Worm (Caenorhabditis elegans): ENCODE results near the gene evl-14.

evl-14 gene

DNA sequence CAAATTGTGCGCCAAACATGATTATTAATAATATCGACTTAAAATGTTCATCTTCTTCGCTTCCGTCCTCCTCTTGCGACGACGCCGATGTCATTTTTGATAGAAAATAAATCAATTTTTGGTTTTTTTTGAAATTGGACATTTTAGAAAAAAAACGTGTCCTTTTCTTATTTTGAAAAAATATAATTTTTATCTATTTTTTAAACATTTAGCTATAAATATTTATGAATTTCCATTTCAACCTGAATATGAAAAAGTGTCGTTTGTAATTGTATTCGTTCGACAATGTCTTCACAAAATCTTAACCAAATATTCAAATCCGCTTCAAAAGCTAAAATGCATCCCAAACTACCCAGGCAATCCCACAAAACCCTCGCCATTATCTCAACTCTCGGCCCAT is 25.5 kb downstream of the evl-14 start, which contains the start of gene R10E4.3:
Gene R10E4.3, minus strand, starts transcription at position 101 of the 400 bp plus-strand sequence.
- TF ChIP-seq alr-1 (tag; optimal IDR thresholded peaks at IDR 0.05) (no peak), sma-3 (GFP tag; optimal IDR thresholded peaks at IDR 0.05) (no peak), aly-2 (tag; optimal IDR thresholded peaks at IDR 0.05) (no peak), sma-9 (GFP tag; optimal IDR thresholded peaks at IDR 0.05) (no peak), sma-9 (tag; optimal IDR thresholded peaks at IDR 0.05) (no peak), mab-5 (tag; optimal IDR thresholded peaks at IDR 0.05) (no peak), ztf-1 (GFP tag; conservative IDR thresholded peaks at IDR 0.05) (no peak), ztf-4 (tag; optimal IDR thresholded peaks at IDR 0.05) (no peak), Y55F3AM.14 (GFP tag; optimal IDR thresholded peaks at IDR 0.05) (no peak), egl-27 (tag; optimal IDR thresholded peaks at IDR 0.05) (no peak), zag-1 (tag; optimal IDR thresholded peaks at IDR 0.05) (no peak), skn-1 (tag; optimal IDR thresholded peaks at IDR 0.05) (no peak), elt-3 (tag; optimal IDR thresholded peaks at IDR 0.05) (no peak), peb-1 (tag; optimal IDR thresholded peaks at IDR 0.05) (no peak), blmp-1 (tag; optimal IDR thresholded peaks at IDR 0.05; ENCODE audit: insufficient read depth) (no peak), lin-11 (tag; optimal IDR thresholded peaks at IDR 0.05) (no peak), nhr-23 (tag; optimal IDR thresholded peaks at IDR 0.05) (no peak), ama-1 (optimal IDR thresholded peaks at IDR 0.05) (no peak)

DNA sequence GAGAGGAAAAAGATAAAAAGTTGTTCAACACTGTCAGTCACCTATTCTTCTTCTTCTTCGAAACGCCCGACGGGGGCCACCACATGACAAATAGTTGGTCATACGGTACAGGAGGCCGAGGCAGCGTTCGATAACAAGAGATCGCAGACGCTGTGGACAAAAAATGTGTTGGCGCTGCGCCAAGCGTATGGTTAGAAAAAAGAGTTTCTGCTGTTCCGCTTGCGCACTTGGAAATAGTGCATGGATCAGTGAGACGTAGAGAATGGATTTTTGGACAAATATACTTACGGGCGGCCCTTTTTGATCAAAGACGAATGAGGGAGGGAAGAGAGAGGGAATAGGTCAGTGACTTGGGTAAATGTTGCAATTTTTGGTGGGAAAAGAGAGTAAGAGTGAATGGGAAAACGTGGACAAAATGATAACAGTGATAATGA is 28.2 kb downstream of the evl-14 start:
- peak; percentile 58 for TF ChIP-seq sem-4 (tag; optimal IDR thresholded peaks at IDR 0.05)
- TF ChIP-seq egl-27 (tag; optimal IDR thresholded peaks at IDR 0.05): peak; percentile 72
- peak; percentile 93 for TF ChIP-seq sma-9 (GFP tag; optimal IDR thresholded peaks at IDR 0.05)
- TF ChIP-seq sma-9 (tag; optimal IDR thresholded peaks at IDR 0.05): no peak
- TF ChIP-seq gmeb-1 (tag; optimal IDR thresholded peaks at IDR 0.05): peak; percentile 58
- TF ChIP-seq C34F6.9 (tag; optimal IDR thresholded peaks at IDR 0.05): peak; percentile 56
- peak; percentile 41 for TF ChIP-seq nhr-6 (tag; optimal IDR thresholded peaks at IDR 0.05)
- TF ChIP-seq ceh-16 (tag; optimal IDR thresholded peaks at IDR 0.05): peak; percentile 90
- peak in 1 of 2 experiments; percentile 85 for TF ChIP-seq lsy-2 (tag; optimal IDR thresholded peaks at IDR 0.05)
- peak; percentile 73 for TF ChIP-seq crh-2 (tag; optimal IDR thresholded peaks at IDR 0.05)
- peak; percentile 97 for TF ChIP-seq sma-3 (GFP tag; optimal IDR thresholded peaks at IDR 0.05)
- TF ChIP-seq elt-3 (tag; optimal IDR thresholded peaks at IDR 0.05): no peak
- TF ChIP-seq nhr-21 (tag; optimal IDR thresholded peaks at IDR 0.05): peak; percentile 87
- peak; percentile 62 for TF ChIP-seq Y55F3AM.14 (GFP tag; optimal IDR thresholded peaks at IDR 0.05)
- no peak for TF ChIP-seq lin-39 (tag; optimal IDR thresholded peaks at IDR 0.05)
- TF ChIP-seq elt-1 (tag; optimal IDR thresholded peaks at IDR 0.05): no peak
- TF ChIP-seq snpc-4 (tag; optimal IDR thresholded peaks at IDR 0.05): peak; percentile 30
- no peak for TF ChIP-seq nhr-11 (tag; optimal IDR thresholded peaks at IDR 0.05)
- TF ChIP-seq alr-1 (tag; optimal IDR thresholded peaks at IDR 0.05): no peak
- TF ChIP-seq nhr-25 (tag; optimal IDR thresholded peaks at IDR 0.05): peak; percentile 95
- TF ChIP-seq blmp-1 (tag; optimal IDR thresholded peaks at IDR 0.05; ENCODE audit: insufficient read depth): peak; percentile 79
- TF ChIP-seq ama-1 (optimal IDR thresholded peaks at IDR 0.05): no peak
- no peak for TF ChIP-seq aly-2 (tag; optimal IDR thresholded peaks at IDR 0.05)
- TF ChIP-seq F13H6.1 (tag; optimal IDR thresholded peaks at IDR 0.05): peak; percentile 93
- peak; percentile 38 for TF ChIP-seq lin-13 (GFP tag; optimal IDR thresholded peaks at IDR 0.05)
- peak; percentile 79 for TF ChIP-seq fos-1 (tag; optimal IDR thresholded peaks at IDR 0.05)
- no peak for TF ChIP-seq unc-55 (GFP tag; optimal IDR thresholded peaks at IDR 0.05)
- no peak for TF ChIP-seq nhr-237 (tag; optimal IDR thresholded peaks at IDR 0.05)
- no peak for TF ChIP-seq skn-1 (tag; optimal IDR thresholded peaks at IDR 0.05)
- TF ChIP-seq unc-62 (GFP tag; optimal IDR thresholded peaks at IDR 0.05): no peak
- peak; percentile 82 for TF ChIP-seq nhr-129 (tag; optimal IDR thresholded peaks at IDR 0.05)
- no peak for TF ChIP-seq ztf-1 (GFP tag; conservative IDR thresholded peaks at IDR 0.05)
- no peak for TF ChIP-seq peb-1 (tag; optimal IDR thresholded peaks at IDR 0.05)
- no peak for TF ChIP-seq zag-1 (tag; optimal IDR thresholded peaks at IDR 0.05)
- TF ChIP-seq nhr-12 (tag; optimal IDR thresholded peaks at IDR 0.05): no peak
- no peak for TF ChIP-seq ZK546.5 (tag; optimal IDR thresholded peaks at IDR 0.05)
- TF ChIP-seq mab-5 (tag; optimal IDR thresholded peaks at IDR 0.05): peak; percentile 13
- no peak for TF ChIP-seq nhr-23 (tag; optimal IDR thresholded peaks at IDR 0.05)
- TF ChIP-seq mdl-1 (tag; optimal IDR thresholded peaks at IDR 0.05): peak in 1 of 2 experiments; percentile 82

DNA sequence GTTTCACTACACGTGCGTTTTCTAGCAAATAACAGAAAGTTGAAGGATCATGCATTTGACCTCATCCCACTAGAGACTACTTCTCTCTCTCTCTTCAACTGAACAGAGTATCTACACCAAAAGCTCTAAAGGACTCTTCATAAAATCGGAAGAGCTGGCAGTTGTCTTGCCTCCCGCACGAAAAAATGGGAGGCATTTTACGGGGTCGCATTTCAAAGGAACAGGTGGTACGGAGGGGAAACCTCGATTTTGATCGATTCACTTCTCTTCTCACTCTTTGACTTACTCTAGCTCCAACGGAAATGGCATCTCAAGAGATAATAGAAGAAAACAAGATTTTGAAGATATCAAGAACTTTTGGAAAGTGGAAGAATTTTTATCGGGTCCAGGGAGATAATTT is 29.8 kb downstream of the evl-14 start:
- TF ChIP-seq C34F6.9 (tag; optimal IDR thresholded peaks at IDR 0.05) (peak; percentile 35), ceh-82 (tag; optimal IDR thresholded peaks at IDR 0.05) (no peak), sma-9 (GFP tag; optimal IDR thresholded peaks at IDR 0.05) (peak; percentile 80), sma-9 (tag; optimal IDR thresholded peaks at IDR 0.05) (no peak), ceh-16 (tag; optimal IDR thresholded peaks at IDR 0.05) (no peak), ztf-4 (tag; optimal IDR thresholded peaks at IDR 0.05) (peak; percentile 21), lsy-2 (tag; optimal IDR thresholded peaks at IDR 0.05) (peak in 1 of 2 experiments; percentile 41), nhr-10 (tag; optimal IDR thresholded peaks at IDR 0.05) (no peak), F13H6.1 (tag; optimal IDR thresholded peaks at IDR 0.05) (peak; percentile 90), nhr-129 (tag; optimal IDR thresholded peaks at IDR 0.05) (peak; percentile 68), lin-39 (tag; optimal IDR thresholded peaks at IDR 0.05) (no peak), egl-27 (tag; optimal IDR thresholded peaks at IDR 0.05) (peak; percentile 44)

Data from whole organism, L2 larva.